Fruit fly (Drosophila melanogaster): ENCODE measurements around the gene TwdlZ.

The TwdlZ gene

dm6 chrX:16781055-16781454 lies 43.1 kb downstream of the TwdlZ start (continued):
- TF ChIP-seq CG14050 (GFP tag; IDR thresholded peaks at IDR 0.05) (no peak), Fer3 (tag; optimal IDR thresholded peaks at IDR 0.05) (peak; percentile 19), Dip3 (GFP tag; optimal IDR thresholded peaks at IDR 0.05) (peak; percentile 41), Eip74EF (GFP tag; optimal IDR thresholded peaks at IDR 0.05) (peak in 1 of 2 experiments; percentile 14), CG12219 (GFP tag; optimal IDR thresholded peaks at IDR 0.05) (peak; percentile 3), PHDP (tag; optimal IDR thresholded peaks at IDR 0.05) (peak; percentile 12), CG17359 (tag; optimal IDR thresholded peaks at IDR 0.05) (peak; percentile 3), Sox102F (GFP tag; optimal IDR thresholded peaks at IDR 0.05) (peak; percentile 10), CG10209 (GFP tag; optimal IDR thresholded peaks at IDR 0.05) (peak; percentile 15), CG15269 (tag; optimal IDR thresholded peaks at IDR 0.05) (peak; percentile 51), CG6683 (GFP tag; optimal IDR thresholded peaks at IDR 0.05) (no peak), CG17361 (GFP tag; IDR thresholded peaks at IDR 0.05) (0 out of 3 replicates have a peak, but pooled peaks have one; percentile 18), CG3163 (GFP tag; optimal IDR thresholded peaks at IDR 0.05) (no peak), BtbVII (GFP tag; optimal IDR thresholded peaks at IDR 0.05) (no peak), dmrt11E (tag; optimal IDR thresholded peaks at IDR 0.05) (no peak), Meics (GFP tag; optimal IDR thresholded peaks at IDR 0.05) (peak; percentile 47), gro (GFP tag; optimal IDR thresholded peaks at IDR 0.05) (peak; percentile 65), H15 (GFP tag; IDR thresholded peaks at IDR 0.05) (0 out of 3 replicates have a peak, but pooled peaks have one; percentile 20), CHES-1-like (GFP tag; optimal IDR thresholded peaks at IDR 0.05) (peak; percentile 45), CG8924 (tag; optimal IDR thresholded peaks at IDR 0.05) (peak; percentile 17), CG1602 (GFP tag; optimal IDR thresholded peaks at IDR 0.05) (peak; percentile 0), CG12769 (tag; optimal IDR thresholded peaks at IDR 0.05) (peak; percentile 70), lilli (GFP tag; optimal IDR thresholded peaks at IDR 0.05) (peak; percentile 38), jumu (GFP tag; optimal IDR thresholded peaks at IDR 0.05) (no peak), Rx (GFP tag; IDR thresholded peaks at IDR 0.05) (peak; percentile 32; the same call in 1 of the 2 replicates), CG30403 (GFP tag; optimal IDR thresholded peaks at IDR 0.05) (peak; percentile 6), scrt (GFP tag; optimal IDR thresholded peaks at IDR 0.05) (peak; percentile 16), HmgZ (tag; optimal IDR thresholded peaks at IDR 0.05) (no peak), pnt (GFP tag; optimal IDR thresholded peaks at IDR 0.05) (peak; percentile 27), Rfx (GFP tag; IDR thresholded peaks at IDR 0.05) (peak; percentile 67), CG11560 (tag; IDR thresholded peaks at IDR 0.05) (0 out of 3 replicates have a peak, but pooled peaks have one; percentile 17), Dad (GFP tag; optimal IDR thresholded peaks at IDR 0.05) (peak; percentile 24), CG7372 (GFP tag; IDR thresholded peaks at IDR 0.05) (0 out of 2 replicates have a peak, but pooled peaks have one; percentile 8), CG12071 (GFP tag; optimal IDR thresholded peaks at IDR 0.05) (peak; percentile 13), CG17612 (GFP tag; IDR thresholded peaks at IDR 0.05) (no peak), bowl (GFP tag; IDR thresholded peaks at IDR 0.05) (no peak), ewg (GFP tag; optimal IDR thresholded peaks at IDR 0.05) (no peak), pb (GFP tag; optimal IDR thresholded peaks at IDR 0.05) (peak; percentile 29), CG8388 (GFP tag; optimal IDR thresholded peaks at IDR 0.05) (no peak), CG8281 (tag; optimal IDR thresholded peaks at IDR 0.05) (no peak), Dbx (GFP tag; IDR thresholded peaks at IDR 0.05) (0 out of 3 replicates have a peak, but pooled peaks have one; percentile 47), chn (GFP tag; optimal IDR thresholded peaks at IDR 0.05) (peak; percentile 35), CG7839 (tag; optimal IDR thresholded peaks at IDR 0.05) (peak; percentile 37), zfh2 (GFP tag; optimal IDR thresholded peaks at IDR 0.05) (peak; percentile 41), CG2678 (tag; optimal IDR thresholded peaks at IDR 0.05) (peak; percentile 54), Ptx1 (GFP tag; IDR thresholded peaks at IDR 0.05) (0 out of 2 replicates have a peak, but pooled peaks have one; percentile 33), CG6689 (GFP tag; IDR thresholded peaks at IDR 0.05) (peak; percentile 50; the same call in 1 of the 2 replicates), chm (GFP tag; IDR thresholded peaks at IDR 0.05) (0 out of 2 replicates have a peak, but pooled peaks have one; percentile 9), CG11696 (GFP tag; IDR thresholded peaks at IDR 0.05) (peak; percentile 19; the same call in 1 of the 2 replicates), dysf (GFP tag; IDR thresholded peaks at IDR 0.05) (peak; percentile 61; the same call in 2 of the 3 replicates)

All from whole organism, embryonic.